Worm (Caenorhabditis elegans) whole organism, mixed stage, embryonic: ENCODE measurements around the gene C16C8.18.
A peak's percentile ranks its signal among the peaks of the same experiment; 100 is the strongest.

ENCODE experiments used
- M03D4.4 ChIP-seq: sonication (generic microtip); optimal IDR thresholded peaks from 2 replicates; lab custom pipeline; 2017; ENCODE audit warnings: mild to moderate bottlenecking, missing genetic modification characterization, missing compliant biosample characterization
- bed-3 ChIP-seq: fragments of 200-800 bp; sonication (Bioruptor generic); optimal IDR thresholded peaks from 3 replicates; lab custom pipeline; 2018; ENCODE audit warnings: mild to moderate bottlenecking, missing genetic modification characterization, moderate library complexity, missing compliant biosample characterization
- blmp-1 ChIP-seq: fragments of 150-350 bp; optimal IDR thresholded peaks from 2 replicates; lab custom pipeline; 2014; ENCODE audit warnings: missing biosample characterization, missing genetic modification characterization
- ceh-39 ChIP-seq: fragments of 150-350 bp; optimal IDR thresholded peaks from 2 replicates; lab custom pipeline; 2014; ENCODE audit warnings: missing biosample characterization, missing genetic modification characterization
- ceh-43 ChIP-seq: fragments of 200-800 bp; sonication (Bioruptor generic); optimal IDR thresholded peaks from 2 replicates; lab custom pipeline; 2018; ENCODE audit warnings: mild to moderate bottlenecking, missing genetic modification characterization, moderate library complexity, missing compliant biosample characterization
- ceh-83 ChIP-seq: fragments of 200-800 bp; sonication (Bioruptor generic); optimal IDR thresholded peaks from 2 replicates; lab custom pipeline; 2018; ENCODE audit warnings: mild to moderate bottlenecking, missing genetic modification characterization, missing compliant biosample characterization
- ces-1 ChIP-seq: fragments of 150-350 bp; optimal IDR thresholded peaks from 2 replicates; lab custom pipeline; 2014; ENCODE audit warnings: missing biosample characterization, missing genetic modification reagents, missing genetic modification characterization
- cnd-1 ChIP-seq: fragments of 200-800 bp; sonication (Bioruptor generic); optimal IDR thresholded peaks from 2 replicates; lab custom pipeline; 2018; ENCODE audit warnings: mild to moderate bottlenecking, missing genetic modification characterization, missing compliant biosample characterization
- drap-1 ChIP-seq: fragments of 200-800 bp; sonication (Bioruptor generic); optimal IDR thresholded peaks from 3 replicates; lab custom pipeline; 2018; ENCODE audit warnings: mild to moderate bottlenecking, missing genetic modification characterization, missing compliant biosample characterization
- elt-1 ChIP-seq: sonication (generic microtip); optimal IDR thresholded peaks from 2 replicates; lab custom pipeline; 2017; ENCODE audit warnings: missing genetic modification characterization, mild to moderate bottlenecking, missing compliant biosample characterization, antibody characterized with exemption, moderate library complexity, borderline replicate concordance; ENCODE audit not compliant: insufficient read depth
- elt-3 ChIP-seq: fragments of 150-350 bp; optimal IDR thresholded peaks from 2 replicates; lab custom pipeline; 2014; ENCODE audit warnings: missing biosample characterization, missing genetic modification characterization
- flh-1 ChIP-seq: fragments of 200-800 bp; sonication (Bioruptor generic); optimal IDR thresholded peaks from 2 replicates; lab custom pipeline; 2018; ENCODE audit warnings: mild to moderate bottlenecking, missing genetic modification characterization, moderate library complexity, missing compliant biosample characterization
- ham-2 ChIP-seq: fragments of 200-800 bp; sonication (Bioruptor generic); optimal IDR thresholded peaks from 2 replicates; lab custom pipeline; 2018; ENCODE audit warnings: mild to moderate bottlenecking, missing genetic modification characterization, missing compliant biosample characterization
- hlh-1 ChIP-seq: fragments of 150-350 bp; optimal IDR thresholded peaks from 2 replicates; lab custom pipeline; 2014; ENCODE audit warnings: missing biosample characterization, missing genetic modification reagents, missing genetic modification characterization
- lin-13 ChIP-seq: fragments of 150-350 bp; optimal IDR thresholded peaks from 2 replicates; lab custom pipeline; 2014; ENCODE audit warnings: missing biosample characterization, missing genetic modification characterization
- lin-32 ChIP-seq: fragments of 200-800 bp; sonication (Bioruptor generic); optimal IDR thresholded peaks from 2 replicates; lab custom pipeline; 2018; ENCODE audit warnings: mild to moderate bottlenecking, missing genetic modification characterization, missing compliant biosample characterization
- lsy-2 ChIP-seq: fragments of 150-350 bp; optimal IDR thresholded peaks from 2 replicates; lab custom pipeline; 2014; ENCODE audit warnings: missing biosample characterization, missing genetic modification characterization
- mab-5 ChIP-seq: fragments of 150-350 bp; optimal IDR thresholded peaks from 2 replicates; lab custom pipeline; 2014; ENCODE audit warnings: missing biosample characterization, missing genetic modification characterization
- mep-1 ChIP-seq: fragments of 150-350 bp; optimal IDR thresholded peaks from 2 replicates; lab custom pipeline; 2017; ENCODE audit warnings: missing biosample characterization, missing genetic modification reagents, missing genetic modification characterization, inconsistent platforms
- mls-2 ChIP-seq: sonication (generic microtip); optimal IDR thresholded peaks from 2 replicates; lab custom pipeline; 2016; ENCODE audit warnings: mild to moderate bottlenecking, missing genetic modification characterization, moderate library complexity, missing compliant biosample characterization
- nhr-12 ChIP-seq: fragments of 150-350 bp; optimal IDR thresholded peaks from 2 replicates; lab custom pipeline; 2014; ENCODE audit warnings: missing biosample characterization, missing genetic modification characterization
- nhr-2 ChIP-seq: fragments of 150-350 bp; optimal IDR thresholded peaks from 2 replicates; lab custom pipeline; 2014; ENCODE audit warnings: missing biosample characterization, missing genetic modification characterization
- nhr-237 ChIP-seq: fragments of 150-350 bp; optimal IDR thresholded peaks from 2 replicates; lab custom pipeline; 2014; ENCODE audit warnings: missing biosample characterization, missing genetic modification characterization
- nhr-28 ChIP-seq: fragments of 150-350 bp; optimal IDR thresholded peaks from 2 replicates; lab custom pipeline; 2014; ENCODE audit warnings: missing biosample characterization, missing genetic modification characterization
- nhr-76 ChIP-seq: sonication (generic microtip); optimal IDR thresholded peaks from 2 replicates; lab custom pipeline; 2017; ENCODE audit warnings: missing biosample characterization, missing genetic modification characterization
- pha-4 ChIP-seq: fragments of 150-350 bp; optimal IDR thresholded peaks from 2 replicates; lab custom pipeline; 2018; ENCODE audit warnings: missing biosample characterization, missing genetic modification reagents, missing genetic modification characterization
- sem-2 ChIP-seq: fragments of 200-800 bp; sonication (Bioruptor generic); optimal IDR thresholded peaks from 2 replicates; lab custom pipeline; 2018; ENCODE audit warnings: mild to moderate bottlenecking, missing genetic modification characterization, missing compliant biosample characterization
- snpc-4 ChIP-seq: fragments of 150-350 bp; optimal IDR thresholded peaks from 2 replicates; lab custom pipeline; 2014; ENCODE audit warnings: missing biosample characterization, missing genetic modification characterization
- sptf-1 ChIP-seq: sonication (generic microtip); optimal IDR thresholded peaks from 2 replicates; lab custom pipeline; 2017; ENCODE audit warnings: mild to moderate bottlenecking, missing genetic modification characterization, moderate library complexity, missing compliant biosample characterization
- tbx-8 ChIP-seq: fragments of 200-800 bp; sonication (Bioruptor generic); optimal IDR thresholded peaks from 2 replicates; lab custom pipeline; 2018; ENCODE audit warnings: mild to moderate bottlenecking, missing genetic modification characterization, moderate library complexity, missing compliant biosample characterization
- unc-120 ChIP-seq: sonication (generic microtip); optimal IDR thresholded peaks from 2 replicates; lab custom pipeline; 2017; ENCODE audit warnings: missing genetic modification characterization, missing compliant biosample characterization; ENCODE audit not compliant: poor library complexity, severe bottlenecking
- unc-39 ChIP-seq: fragments of 150-350 bp; optimal IDR thresholded peaks from 2 replicates; lab custom pipeline; 2014; ENCODE audit warnings: missing biosample characterization, missing genetic modification characterization
- unc-62 ChIP-seq: fragments of 150-350 bp; optimal IDR thresholded peaks from 2 replicates; lab custom pipeline; 2014; ENCODE audit warnings: missing biosample characterization, missing genetic modification reagents, missing genetic modification characterization
- zip-8 ChIP-seq: fragments of 150-350 bp; optimal IDR thresholded peaks from 2 replicates; lab custom pipeline; 2014; ENCODE audit warnings: missing biosample characterization, missing genetic modification characterization
- ztf-11 ChIP-seq: fragments of 150-350 bp; optimal IDR thresholded peaks from 2 replicates; lab custom pipeline; 2014; ENCODE audit warnings: missing biosample characterization, missing genetic modification characterization

The C16C8.18 gene

ce11 chrII:3436412-3436811 lies 6.9 kb downstream of the C16C8.18 start, which contains the start of gene skpo-2:
TSS of gene skpo-2 (minus strand) at chrII:3436512.
- no peak for TF ChIP-seq nhr-28 (tag; lab: Kevin White, UChicago)
- no peak for TF ChIP-seq unc-39
- TF ChIP-seq cnd-1 (tag; lab: Kevin White, UChicago): no peak
- no peak for TF ChIP-seq sem-2 (GFP tag; lab: Kevin White, UChicago)
- TF ChIP-seq nhr-76 (tag; lab: Kevin White, UChicago): no peak
- no peak for TF ChIP-seq ztf-11
- no peak for TF ChIP-seq snpc-4 (tag; lab: Kevin White, UChicago)
- no peak for TF ChIP-seq lin-32 (GFP tag; lab: Kevin White, UChicago)
- TF ChIP-seq ham-2 (GFP tag; lab: Kevin White, UChicago): no peak
- TF ChIP-seq flh-1 (GFP tag; lab: Kevin White, UChicago): no peak
- TF ChIP-seq lsy-2 (tag; lab: Kevin White, UChicago): no peak
- TF ChIP-seq blmp-1 (tag; lab: Kevin White, UChicago): no peak
- no peak for TF ChIP-seq ceh-83 (GFP tag; lab: Kevin White, UChicago)
- TF ChIP-seq ceh-39: no peak
- no peak for TF ChIP-seq elt-1 (tag; lab: Kevin White, UChicago)

ce11 chrII:3437393-3437792 lies 7.9 kb downstream of the C16C8.18 start:
- no peak for TF ChIP-seq blmp-1 (tag; lab: Kevin White, UChicago)
- peak; percentile 33 for TF ChIP-seq ceh-83 (GFP tag; lab: Kevin White, UChicago)
- no peak for TF ChIP-seq drap-1 (GFP tag; lab: Kevin White, UChicago)
- no peak for TF ChIP-seq flh-1 (GFP tag; lab: Kevin White, UChicago)

- TF ChIP-seq nhr-12 (tag; lab: Kevin White, UChicago) (no peak), blmp-1 (tag; lab: Kevin White, UChicago) (peak; percentile 90)
Observed at ce11 chrII:3438280-3438679, 8.8 kb downstream of the C16C8.18 start.

ce11 chrII:3439244-3439698 lies 9.8 kb downstream of the C16C8.18 start:
- TF ChIP-seq lsy-2 (tag; lab: Kevin White, UChicago) (no peak), blmp-1 (tag; lab: Kevin White, UChicago) (no peak), unc-39 (no peak), nhr-12 (tag; lab: Kevin White, UChicago) (no peak), ces-1 (GFP tag; lab: Kevin White, UChicago) (no peak), tbx-8 (GFP tag; lab: Kevin White, UChicago) (no peak), mep-1 (tag; lab: Kevin White, UChicago) (no peak), snpc-4 (tag; lab: Kevin White, UChicago) (no peak), pha-4 (no peak), lin-32 (GFP tag; lab: Kevin White, UChicago) (peak; percentile 65), ztf-11 (no peak), nhr-237 (tag; lab: Kevin White, UChicago) (no peak), ham-2 (GFP tag; lab: Kevin White, UChicago) (peak; percentile 68), hlh-1 (no peak), M03D4.4 (tag; lab: Kevin White, UChicago) (peak; percentile 76), ceh-39 (no peak), zip-8 (tag; lab: Kevin White, UChicago) (no peak), ceh-43 (GFP tag; lab: Kevin White, UChicago) (no peak), sem-2 (GFP tag; lab: Kevin White, UChicago) (peak; percentile 55), nhr-2 (tag; lab: Kevin White, UChicago) (no peak), mls-2 (tag; lab: Kevin White, UChicago) (peak; percentile 64), sptf-1 (tag; lab: Kevin White, UChicago) (peak; percentile 71), nhr-28 (tag; lab: Kevin White, UChicago) (no peak), mab-5 (no peak), unc-120 (tag; lab: Kevin White, UChicago) (peak; percentile 37), lin-13 (no peak), ceh-83 (GFP tag; lab: Kevin White, UChicago) (peak; percentile 88), unc-62 (GFP tag; lab: Kevin White, UChicago) (no peak), elt-1 (tag; lab: Kevin White, UChicago) (no peak), elt-3 (tag; lab: Kevin White, UChicago) (no peak), flh-1 (GFP tag; lab: Kevin White, UChicago) (peak; percentile 24), nhr-76 (tag; lab: Kevin White, UChicago) (no peak), drap-1 (GFP tag; lab: Kevin White, UChicago) (peak; percentile 68), bed-3 (GFP tag; lab: Kevin White, UChicago) (peak; percentile 33), cnd-1 (tag; lab: Kevin White, UChicago) (peak; percentile 66)
